4 worm cellular contexts compared by ENCODE assay signal in the genomic region with DNA sequence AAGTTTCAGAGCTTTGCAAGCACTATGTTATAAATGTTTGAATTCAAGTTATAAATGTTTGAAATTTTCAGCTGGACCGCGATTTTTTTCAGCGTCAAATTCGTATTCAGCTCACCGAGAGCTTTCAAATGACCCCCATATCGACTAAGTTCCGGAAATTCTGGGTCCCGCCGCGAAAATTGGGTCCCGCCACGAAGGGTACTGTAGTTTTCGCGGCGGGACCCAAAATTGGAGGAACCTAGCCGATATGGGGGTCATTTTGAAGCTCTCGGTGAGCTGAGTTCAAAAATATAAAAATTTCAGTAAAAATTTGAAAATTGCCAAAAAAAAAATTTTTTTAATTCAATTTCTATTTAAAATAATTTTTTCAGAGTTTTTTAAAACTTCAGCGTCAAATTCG.
TF ChIP-seq lines count a peak whose summit lies in the region.

No protein-coding gene starts in this region.

TF ChIP-seq in whole organism, L4 larva, 104 proteins besides CTCF, POLR2A, EP300 and RAD21:
- TF ChIP-seq set-16 (GFP tag; IDR thresholded peaks at IDR 0.05; lab: Robert Waterston, UW) (peak; percentile 26), egl-43 (GFP tag; IDR thresholded peaks at IDR 0.05; lab: Robert Waterston, UW) (peak; percentile 53; the same call in 1 of the 2 replicates), madf-5 (GFP tag; IDR thresholded peaks at IDR 0.05; lab: Robert Waterston, UW) (0 out of 4 replicates have a peak, but pooled peaks of 1 of the 2 experiments have one; percentile 13), F26F4.8 (GFP tag; conservative IDR thresholded peaks at IDR 0.05; lab: Robert Waterston, UW) (0 out of 2 replicates have a peak, but pooled peaks have one; percentile 9), hlh-11 (tag; optimal IDR thresholded peaks at IDR 0.05; lab: Kevin White, UChicago) (no peak), ceh-32 (tag; optimal IDR thresholded peaks at IDR 0.05; lab: Kevin White, UChicago; ENCODE audit: poor library complexity) (no peak), dmd-8 (GFP tag; IDR thresholded peaks at IDR 0.05; lab: Robert Waterston, UW) (peak; percentile 26; the same call in 1 of the 2 replicates)

TF ChIP-seq in whole organism, early embryonic, 17 proteins besides CTCF, POLR2A, EP300 and RAD21:
- TF ChIP-seq tra-4 (tag; optimal IDR thresholded peaks at IDR 0.05; lab: Kevin White, UChicago) (no peak), pes-1 (GFP tag; IDR thresholded peaks at IDR 0.05; lab: Robert Waterston, UW) (peak; percentile 44; the same call in 1 of the 2 replicates), tbx-37 (GFP tag; conservative IDR thresholded peaks at IDR 0.05; lab: Robert Waterston, UW) (0 out of 2 replicates have a peak, but pooled peaks have one; percentile 11)

TF ChIP-seq in whole organism, midembryonic, 9 proteins besides CTCF, POLR2A, EP300 and RAD21:
- TF ChIP-seq tab-1 (GFP tag; IDR thresholded peaks at IDR 0.05; lab: Robert Waterston, UW) (0 out of 2 replicates have a peak, but pooled peaks have one; percentile 7), cog-1 (tag; optimal IDR thresholded peaks at IDR 0.05; lab: Kevin White, UChicago) (no peak)

TF ChIP-seq in whole organism, young adult, 124 proteins besides CTCF, POLR2A, EP300 and RAD21:
- TF ChIP-seq fkh-3 (tag; optimal IDR thresholded peaks at IDR 0.05; lab: Kevin White, UChicago) (no peak), egrh-3 (GFP tag; IDR thresholded peaks at IDR 0.05; lab: Robert Waterston, UW) (no peak), attf-3 (GFP tag; conservative IDR thresholded peaks at IDR 0.05; lab: Robert Waterston, UW) (no peak), dpff-1 (tag; optimal IDR thresholded peaks at IDR 0.05; lab: Kevin White, UChicago) (no peak), madf-3 (GFP tag; IDR thresholded peaks at IDR 0.05; lab: Robert Waterston, UW) (no peak), F39B2.1 (GFP tag; IDR thresholded peaks at IDR 0.05; lab: Robert Waterston, UW) (0 out of 2 replicates have a peak, but pooled peaks have one; percentile 18), hmg-20 (GFP tag; IDR thresholded peaks at IDR 0.05; lab: Robert Waterston, UW) (no peak), lin-35 (GFP tag; optimal IDR thresholded peaks at IDR 0.05; lab: Kevin White, UChicago) (no peak), ZK185.1 (tag; optimal IDR thresholded peaks at IDR 0.05; lab: Kevin White, UChicago; ENCODE audit: poor library complexity, severe bottlenecking) (no peak), F55B11.4 (tag; optimal IDR thresholded peaks at IDR 0.05; lab: Kevin White, UChicago; ENCODE audit: borderline replicate concordance, insufficient read depth) (no peak), F52B5.7 (tag; optimal IDR thresholded peaks at IDR 0.05; lab: Kevin White, UChicago) (no peak), lir-1 (GFP tag; conservative IDR thresholded peaks at IDR 0.05; lab: Robert Waterston, UW) (no peak), nfya-2 (GFP tag; IDR thresholded peaks at IDR 0.05; lab: Robert Waterston, UW) (no peak), ceh-58 (GFP tag; IDR thresholded peaks at IDR 0.05; lab: Robert Waterston, UW) (no peak), cebp-2 (GFP tag; IDR thresholded peaks at IDR 0.05; lab: Robert Waterston, UW) (0 out of 2 replicates have a peak, but pooled peaks have one; percentile 70), ztf-25 (GFP tag; IDR thresholded peaks at IDR 0.05; lab: Robert Waterston, UW) (no peak), ztf-22 (GFP tag; optimal IDR thresholded peaks at IDR 0.05; lab: Kevin White, UChicago) (no peak), ztf-28 (GFP tag; IDR thresholded peaks at IDR 0.05; lab: Robert Waterston, UW) (no peak), pbrm-1 (GFP tag; IDR thresholded peaks at IDR 0.05; lab: Robert Waterston, UW) (no peak), rpc-1 (optimal IDR thresholded peaks at IDR 0.05; lab: Kevin White, UChicago) (no peak), rpc-1 (tag; optimal IDR thresholded peaks at IDR 0.05; lab: Kevin White, UChicago) (no peak), snpc-4 (GFP tag; optimal IDR thresholded peaks at IDR 0.05; lab: Kevin White, UChicago) (no peak), snpc-4 (tag; optimal IDR thresholded peaks at IDR 0.05; lab: Kevin White, UChicago) (no peak), nfyb-1 (GFP tag; IDR thresholded peaks at IDR 0.05; lab: Robert Waterston, UW) (no peak), nhr-120 (GFP tag; IDR thresholded peaks at IDR 0.05; lab: Robert Waterston, UW) (0 out of 2 replicates have a peak, but pooled peaks have one; percentile 51), ceh-79 (tag; optimal IDR thresholded peaks at IDR 0.05; lab: Kevin White, UChicago) (no peak), Y56A3A.18 (GFP tag; IDR thresholded peaks at IDR 0.05; lab: Robert Waterston, UW) (no peak), F37B4.10 (GFP tag; IDR thresholded peaks at IDR 0.05; lab: Robert Waterston, UW) (no peak), ets-4 (GFP tag; optimal IDR thresholded peaks at IDR 0.05; lab: Kevin White, UChicago) (no peak), bed-1 (GFP tag; IDR thresholded peaks at IDR 0.05; lab: Robert Waterston, UW) (no peak), unc-130 (GFP tag; optimal IDR thresholded peaks at IDR 0.05; lab: Kevin White, UChicago) (no peak), F33H1.4 (GFP tag; IDR thresholded peaks at IDR 0.05; lab: Robert Waterston, UW) (peak; percentile 42), attf-6 (GFP tag; IDR thresholded peaks at IDR 0.05; lab: Robert Waterston, UW) (no peak)
